Worm (Caenorhabditis elegans) whole organism, L4 larva: ENCODE measurements around the gene ZK353.10.
A peak's percentile ranks its signal among the peaks of the same experiment; 100 is the strongest.

Experiments
- F26F4.8 ChIP-seq: fragments of 200-800 bp; sonication (Bioruptor generic); conservative IDR thresholded peaks from 2 replicates; pipeline ENCODE4 v1.3.6; 2022; ENCODE audit warnings: missing genetic modification characterization, missing compliant biosample characterization
- F37D6.2 ChIP-seq: sonication (generic microtip); optimal IDR thresholded peaks from 2 replicates; lab custom pipeline; 2016; ENCODE audit warnings: mild to moderate bottlenecking, missing genetic modification characterization, missing compliant biosample characterization
- F49E8.2 ChIP-seq: sonication (generic microtip); optimal IDR thresholded peaks from 2 replicates; lab custom pipeline; 2016; ENCODE audit warnings: missing compliant biosample characterization, mild to moderate bottlenecking, missing genetic modification characterization, borderline replicate concordance
- R02D3.7 ChIP-seq: fragments of 150-350 bp; sonication (generic microtip); optimal IDR thresholded peaks from 3 replicates; lab custom pipeline; 2014; ENCODE audit warnings: missing biosample characterization, missing genetic modification characterization
- Y105C5A.15 ChIP-seq: fragments of 200-800 bp; sonication (Bioruptor generic); IDR thresholded peaks from 2 replicates; pipeline ENCODE4 v1.3.6; 2022; ENCODE audit warnings: missing genetic modification characterization, missing compliant biosample characterization
- Y48G9A.11 ChIP-seq: fragments of 200-800 bp; sonication (Bioruptor generic); IDR thresholded peaks from 2 replicates; pipeline ENCODE4 v1.3.6; 2022; ENCODE audit warnings: missing genetic modification reagents, missing genetic modification characterization, missing compliant biosample characterization
- Y5F2A.4 ChIP-seq: fragments of 200-800 bp; sonication (Bioruptor generic); optimal IDR thresholded peaks from 2 replicates; lab custom pipeline; 2018; ENCODE audit warnings: mild to moderate bottlenecking, missing genetic modification characterization, missing compliant biosample characterization
- Y75B8A.6 ChIP-seq: fragments of 200-800 bp; sonication (Bioruptor generic); IDR thresholded peaks from 2 replicates; pipeline ENCODE4 v1.3.6; 2022; ENCODE audit warnings: missing genetic modification reagents, missing genetic modification characterization, missing compliant biosample characterization
- arid-1 ChIP-seq: fragments of 200-800 bp; sonication (Bioruptor generic); conservative IDR thresholded peaks from 2 replicates; pipeline ENCODE4 v1.3.6; 2022; ENCODE audit warnings: missing genetic modification reagents, missing genetic modification characterization, missing compliant biosample characterization
- ceh-32 ChIP-seq: sonication (generic microtip); optimal IDR thresholded peaks from 2 replicates; lab custom pipeline; 2016; ENCODE audit warnings: mild to moderate bottlenecking, missing genetic modification characterization, missing compliant biosample characterization; ENCODE audit not compliant: poor library complexity
- ces-1 ChIP-seq: fragments of 150-350 bp; sonication (generic microtip); optimal IDR thresholded peaks from 4 replicates; lab custom pipeline; 2014; ENCODE audit warnings: missing biosample characterization, missing genetic modification reagents, missing genetic modification characterization
- cey-2 ChIP-seq: sonication (generic microtip); optimal IDR thresholded peaks from 3 replicates; lab custom pipeline; 2017; ENCODE audit warnings: missing genetic modification characterization, mild to moderate bottlenecking, missing compliant biosample characterization, antibody characterized with exemption, borderline replicate concordance; ENCODE audit not compliant: insufficient read depth
- ctbp-1 ChIP-seq: fragments of 200-800 bp; sonication (Bioruptor generic); IDR thresholded peaks from 2 replicates; pipeline ENCODE4 v1.3.6; 2022; ENCODE audit warnings: missing genetic modification reagents, missing genetic modification characterization, missing compliant biosample characterization
- daf-16 ChIP-seq, 3 experiments: sonication (generic microtip); optimal IDR thresholded peaks; 2 replicates each; lab custom pipeline; 2016 to 2017; ENCODE audit warnings: missing genetic modification characterization in 3 of 3, missing genetic modification reagents in 3 of 3, mild to moderate bottlenecking in 2 of 3, missing compliant biosample characterization in 2 of 3, missing biosample characterization in 1 of 3, moderate library complexity in 1 of 3
- dpl-1 ChIP-seq: fragments of 150-350 bp; optimal IDR thresholded peaks from 2 replicates; lab custom pipeline; 2014; ENCODE audit warnings: missing biosample characterization, missing genetic modification reagents, missing genetic modification characterization
- dve-1 ChIP-seq: sonication (generic microtip); optimal IDR thresholded peaks from 2 replicates; lab custom pipeline; 2017; ENCODE audit warnings: antibody characterized with exemption, mild to moderate bottlenecking, missing genetic modification characterization, missing compliant biosample characterization; ENCODE audit not compliant: insufficient read depth
- fos-1 ChIP-seq: fragments of 150-350 bp; optimal IDR thresholded peaks from 2 replicates; lab custom pipeline; 2014; ENCODE audit warnings: missing biosample characterization, missing genetic modification characterization
- hif-1 ChIP-seq, 2 experiments: sonication (generic microtip); optimal IDR thresholded peaks; 2 replicates each; lab custom pipeline; 2016 to 2017; ENCODE audit warnings: missing compliant biosample characterization in 2 of 2, missing genetic modification characterization in 2 of 2, missing genetic modification reagents in 2 of 2, missing genotype in 2 of 2, mild to moderate bottlenecking in 1 of 2
- hlh-11 ChIP-seq: fragments of 200-800 bp; sonication (Bioruptor generic); optimal IDR thresholded peaks from 2 replicates; lab custom pipeline; 2018; ENCODE audit warnings: mild to moderate bottlenecking, missing genetic modification characterization, missing compliant biosample characterization
- hmg-1.1 ChIP-seq: fragments of 200-800 bp; sonication (Bioruptor generic); IDR thresholded peaks from 2 replicates; pipeline ENCODE4 v1.3.6; 2022; ENCODE audit warnings: missing genetic modification reagents, missing genetic modification characterization, missing compliant biosample characterization
- lin-1 ChIP-seq: fragments of 200-800 bp; sonication (Bioruptor generic); IDR thresholded peaks from 2 replicates; pipeline ENCODE4 v1.3.6; 2022; ENCODE audit warnings: missing genetic modification reagents, missing genetic modification characterization, missing compliant biosample characterization
- lin-13 ChIP-seq: fragments of 150-350 bp; optimal IDR thresholded peaks from 2 replicates; lab custom pipeline; 2014; ENCODE audit warnings: missing biosample characterization, missing genetic modification reagents, missing genetic modification characterization
- lin-29 ChIP-seq: fragments of 200-800 bp; sonication (Bioruptor generic); IDR thresholded peaks from 2 replicates; pipeline ENCODE4 v1.3.6; 2022; ENCODE audit warnings: missing genetic modification reagents, missing genetic modification characterization, missing compliant biosample characterization
- lin-38 ChIP-seq: fragments of 200-800 bp; sonication (Bioruptor generic); IDR thresholded peaks from 2 replicates; pipeline ENCODE4 v1.3.6; 2022; ENCODE audit warnings: missing genetic modification reagents, missing genetic modification characterization, missing compliant biosample characterization
- lin-39 ChIP-seq: fragments of 150-350 bp; optimal IDR thresholded peaks from 2 replicates; lab custom pipeline; 2014; ENCODE audit warnings: missing biosample characterization, missing genetic modification reagents, missing genetic modification characterization
- lsy-2 ChIP-seq, 2 experiments: fragments of 150-350 bp in 1 of 2; sonication (generic microtip) in 1 of 2; optimal IDR thresholded peaks; 2 replicates each; lab custom pipeline; 2014 to 2017; ENCODE audit warnings: missing biosample characterization in 2 of 2, missing genetic modification characterization in 2 of 2
- mep-1 ChIP-seq: fragments of 150-350 bp; sonication (generic microtip); optimal IDR thresholded peaks from 3 replicates; lab custom pipeline; 2014; ENCODE audit warnings: missing biosample characterization, missing genetic modification characterization
- mes-2 ChIP-seq: sonication (generic microtip); optimal IDR thresholded peaks from 2 replicates; lab custom pipeline; 2016; ENCODE audit warnings: missing genotype, mild to moderate bottlenecking, missing genetic modification characterization, missing compliant biosample characterization; ENCODE audit not compliant: poor library complexity, severe bottlenecking
- mxl-2 ChIP-seq: fragments of 200-800 bp; sonication (Bioruptor generic); conservative IDR thresholded peaks from 2 replicates; pipeline ENCODE4 v1.3.6; 2022; ENCODE audit warnings: missing genetic modification reagents, missing genetic modification characterization, missing compliant biosample characterization
- nhr-11 ChIP-seq: fragments of 150-350 bp; optimal IDR thresholded peaks from 2 replicates; lab custom pipeline; 2014; ENCODE audit warnings: missing biosample characterization, missing genetic modification characterization
- nhr-111 ChIP-seq: fragments of 200-800 bp; sonication (Bioruptor generic); optimal IDR thresholded peaks from 2 replicates; lab custom pipeline; 2018; ENCODE audit warnings: mild to moderate bottlenecking, missing genetic modification characterization, missing compliant biosample characterization
- nhr-28 ChIP-seq: fragments of 150-350 bp; optimal IDR thresholded peaks from 2 replicates; lab custom pipeline; 2014; ENCODE audit warnings: missing biosample characterization, missing genetic modification characterization
- nhr-42 ChIP-seq: fragments of 200-800 bp; sonication (Bioruptor generic); IDR thresholded peaks from 2 replicates; pipeline ENCODE4 v1.3.6; 2022; ENCODE audit warnings: missing genetic modification characterization, missing compliant biosample characterization
- nhr-6 ChIP-seq: fragments of 150-350 bp; optimal IDR thresholded peaks from 2 replicates; lab custom pipeline; 2014; ENCODE audit warnings: missing biosample characterization, missing genetic modification characterization
- sdz-12 ChIP-seq: fragments of 200-800 bp; sonication (Bioruptor generic); optimal IDR thresholded peaks from 2 replicates; lab custom pipeline; 2018; ENCODE audit warnings: mild to moderate bottlenecking, missing genetic modification characterization, missing compliant biosample characterization
- snpc-1.2 ChIP-seq: fragments of 200-800 bp; sonication (Bioruptor generic); IDR thresholded peaks from 2 replicates; pipeline ENCODE4 v1.3.6; 2022; ENCODE audit warnings: missing genetic modification reagents, missing genetic modification characterization, missing compliant biosample characterization
- spr-1 ChIP-seq: sonication (generic microtip); optimal IDR thresholded peaks from 2 replicates; lab custom pipeline; 2016; ENCODE audit warnings: mild to moderate bottlenecking, missing genetic modification characterization, missing compliant biosample characterization
- tra-1 ChIP-seq: fragments of 200-800 bp; sonication (Bioruptor generic); IDR thresholded peaks from 2 replicates; pipeline ENCODE4 v1.3.6; 2022; ENCODE audit warnings: missing genetic modification reagents, missing genetic modification characterization, missing compliant biosample characterization
- unc-130 ChIP-seq: sonication (generic microtip); optimal IDR thresholded peaks from 2 replicates; lab custom pipeline; 2016; ENCODE audit warnings: missing genetic modification reagents, missing genetic modification characterization, missing compliant biosample characterization
- unc-62 ChIP-seq, 3 experiments: fragments of 150-350 bp in 1 of 3; sonication (generic microtip); optimal IDR thresholded peaks in 2 of 3; peaks in 1 of 3; 1 replicate in 1 of 3; 2 replicates in 2 of 3; lab custom pipeline; 2014 to 2017; ENCODE audit warnings: missing biosample characterization in 3 of 3, missing genetic modification characterization in 3 of 3, missing genetic modification reagents in 3 of 3, missing genotype in 1 of 3
- vab-7 ChIP-seq: fragments of 200-800 bp; sonication (Bioruptor generic); IDR thresholded peaks from 2 replicates; pipeline ENCODE4 v1.3.6; 2022; ENCODE audit warnings: missing genetic modification reagents, missing genetic modification characterization, missing compliant biosample characterization
- zfp-3 ChIP-seq: fragments of 200-800 bp; sonication (Bioruptor generic); conservative IDR thresholded peaks from 2 replicates; pipeline ENCODE4 v1.3.6; 2022; ENCODE audit warnings: missing genetic modification reagents, missing genetic modification characterization, missing compliant biosample characterization
- ztf-7 ChIP-seq: fragments of 150-350 bp; optimal IDR thresholded peaks from 2 replicates; lab custom pipeline; 2014; ENCODE audit warnings: missing biosample characterization, missing genetic modification characterization

The ZK353.10 gene

ce11 chrIII:8429497-8429896, 35.3 kb upstream of the ZK353.10 start:
- TF ChIP-seq lsy-2 (tag; optimal IDR thresholded peaks at IDR 0.05; lab: Kevin White, UChicago) (no peak), R02D3.7 (tag; lab: Kevin White, UChicago) (no peak), lin-38 (GFP tag; lab: Robert Waterston, UW) (no peak), F37D6.2 (tag; lab: Kevin White, UChicago) (no peak), nhr-42 (no peak), F26F4.8 (GFP tag; lab: Robert Waterston, UW) (no peak), fos-1 (tag; lab: Kevin White, UChicago) (no peak), spr-1 (tag; lab: Kevin White, UChicago) (no peak), vab-7 (GFP tag; lab: Robert Waterston, UW) (no peak), cey-2 (tag; lab: Kevin White, UChicago) (no peak), nhr-111 (GFP tag; lab: Kevin White, UChicago) (no peak), lin-39 (tag; lab: Kevin White, UChicago) (no peak)

ce11 chrIII:8429035-8429434, 34.8 kb upstream of the ZK353.10 start, which contains the start of gene ZK1236.1:
Gene ZK1236.1 (plus strand): TSS chrIII:8429297.
- TF ChIP-seq lsy-2 (tag; optimal IDR thresholded peaks at IDR 0.05; lab: Kevin White, UChicago) (peak in 1 of 2 experiments; percentile 35), lin-38 (GFP tag; lab: Robert Waterston, UW) (peak; percentile 67), Y48G9A.11 (peak; percentile 59; the same call in 1 of the 2 replicates), mes-2 (tag; lab: Kevin White, UChicago) (peak; percentile 19), ctbp-1 (no peak), unc-130 (GFP tag; lab: Kevin White, UChicago) (no peak), daf-16 (GFP tag; optimal IDR thresholded peaks at IDR 0.05; lab: Kevin White, UChicago) (no peak), daf-16 (tag; optimal IDR thresholded peaks at IDR 0.05; lab: Kevin White, UChicago) (peak; percentile 24)

- TF ChIP-seq tra-1 (GFP tag; lab: Robert Waterston, UW), result no peak
- no peak for TF ChIP-seq ztf-7 (tag; lab: Kevin White, UChicago)
- TF ChIP-seq mep-1 (tag; lab: Kevin White, UChicago), result peak; percentile 10
- TF ChIP-seq arid-1 (GFP tag; lab: Robert Waterston, UW), result no peak
- peak in 1 of 2 experiments; percentile 52 for TF ChIP-seq lsy-2 (tag; optimal IDR thresholded peaks at IDR 0.05; lab: Kevin White, UChicago)
- peak; percentile 8 for TF ChIP-seq hlh-11 (tag; lab: Kevin White, UChicago)
- no peak for TF ChIP-seq lin-1 (GFP tag; lab: Robert Waterston, UW)
- no peak for TF ChIP-seq ceh-32 (tag; lab: Kevin White, UChicago)
- TF ChIP-seq Y5F2A.4 (GFP tag; lab: Kevin White, UChicago), result no peak
- TF ChIP-seq nhr-111 (GFP tag; lab: Kevin White, UChicago), result no peak
- no peak for TF ChIP-seq hif-1 (tag; optimal IDR thresholded peaks at IDR 0.05; lab: Kevin White, UChicago)
- no peak for TF ChIP-seq nhr-6
- TF ChIP-seq F49E8.2 (tag; lab: Kevin White, UChicago), result no peak
- TF ChIP-seq dve-1 (tag; lab: Kevin White, UChicago), result peak; percentile 44
- peak; percentile 30 for TF ChIP-seq nhr-28 (tag; lab: Kevin White, UChicago)
- TF ChIP-seq mes-2 (tag; lab: Kevin White, UChicago), result peak; percentile 12
- no peak for TF ChIP-seq Y75B8A.6 (GFP tag; lab: Robert Waterston, UW)
- no peak for TF ChIP-seq snpc-1.2
- peak; percentile 57 for TF ChIP-seq ces-1 (GFP tag; lab: Kevin White, UChicago)
Observed at ce11 chrIII:8426271-8426670, 32.0 kb upstream of the ZK353.10 start, which contains the start of gene cec-1. Gene cec-1 (plus strand): TSS chrIII:8426333.

ce11 chrIII:8425076-8425475, 30.9 kb upstream of the ZK353.10 start:
- TF ChIP-seq hmg-1.1 (GFP tag; lab: Robert Waterston, UW) (peak; percentile 71; the same call in 1 of the 2 replicates), ztf-7 (tag; lab: Kevin White, UChicago) (no peak), unc-62 (GFP tag; optimal IDR thresholded peaks at IDR 0.05 in 1 of 2; lab: Kevin White, UChicago) (peak in 1 of 2 experiments; percentile 97), unc-62 (tag; optimal IDR thresholded peaks at IDR 0.05; lab: Kevin White, UChicago) (no peak), lin-29 (no peak), zfp-3 (no peak), dpl-1 (peak; percentile 27), sdz-12 (GFP tag; lab: Kevin White, UChicago) (no peak), nhr-11 (tag; lab: Kevin White, UChicago) (no peak), lin-13 (GFP tag; lab: Kevin White, UChicago) (no peak), mxl-2 (GFP tag; lab: Robert Waterston, UW) (no peak), Y105C5A.15 (no peak), spr-1 (tag; lab: Kevin White, UChicago) (peak; percentile 61)
